Worm (Caenorhabditis elegans): Measurements from ENCODE around the gene ina-1.

The ina-1 gene

DNA sequence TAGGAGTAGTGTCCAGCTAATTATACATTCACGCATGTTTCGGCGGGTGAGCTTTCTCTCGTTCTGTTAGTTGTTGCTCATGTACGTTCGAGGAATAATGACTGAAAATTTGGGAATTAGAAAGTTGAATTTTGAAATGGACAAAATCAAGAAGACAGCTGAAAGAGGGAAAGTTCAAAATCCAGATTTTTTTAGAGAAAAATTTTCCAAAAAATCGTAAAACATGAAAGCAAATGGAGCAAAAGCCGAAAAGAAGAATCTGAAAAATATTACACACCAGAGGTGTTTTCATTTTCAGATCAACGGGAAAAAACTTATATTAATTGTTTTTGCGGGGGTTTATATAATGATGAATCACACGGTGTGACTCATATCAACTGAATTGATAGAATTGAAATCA, at the start of gene ina-1:
Gene ina-1 (minus strand): TSS at position 101 of the 400 bp plus-strand sequence.
- TF ChIP-seq flt-1 (GFP tag; IDR thresholded peaks at IDR 0.05) (no peak), ztf-29 (GFP tag; IDR thresholded peaks at IDR 0.05) (no peak), klf-2 (GFP tag; conservative IDR thresholded peaks at IDR 0.05) (no peak), med-1 (GFP tag; optimal IDR thresholded peaks at IDR 0.05; ENCODE audit: insufficient read depth) (no peak), T22C8.4 (GFP tag; IDR thresholded peaks at IDR 0.05) (no peak), tab-1 (GFP tag; IDR thresholded peaks at IDR 0.05) (no peak), ztf-23 (GFP tag; IDR thresholded peaks at IDR 0.05) (no peak), cog-1 (tag; optimal IDR thresholded peaks at IDR 0.05) (no peak), ref-1 (GFP tag; conservative IDR thresholded peaks at IDR 0.05) (no peak)

ce11 chrIII:9215367-9215766, 42.8 kb upstream of the ina-1 start, which contains the start of gene npr-29:
TSS of gene npr-29 (minus strand) at chrIII:9215467.
- TF ChIP-seq T22C8.4 (GFP tag; IDR thresholded peaks at IDR 0.05) (no peak), ztf-29 (GFP tag; IDR thresholded peaks at IDR 0.05) (no peak), tab-1 (GFP tag; IDR thresholded peaks at IDR 0.05) (no peak), ref-1 (GFP tag; conservative IDR thresholded peaks at IDR 0.05) (no peak), med-1 (GFP tag; optimal IDR thresholded peaks at IDR 0.05; ENCODE audit: insufficient read depth) (no peak), cog-1 (tag; optimal IDR thresholded peaks at IDR 0.05) (no peak), klf-2 (GFP tag; conservative IDR thresholded peaks at IDR 0.05) (no peak), flt-1 (GFP tag; IDR thresholded peaks at IDR 0.05) (no peak), ztf-23 (GFP tag; IDR thresholded peaks at IDR 0.05) (no peak)

ce11 chrIII:9206185-9206584, 33.6 kb upstream of the ina-1 start, which contains the start of gene ZC84.1:
TSS of gene ZC84.1 (minus strand) at chrIII:9206285.
- TF ChIP-seq ztf-23 (GFP tag; IDR thresholded peaks at IDR 0.05): no peak
- no peak for TF ChIP-seq T22C8.4 (GFP tag; IDR thresholded peaks at IDR 0.05)
- TF ChIP-seq cog-1 (tag; optimal IDR thresholded peaks at IDR 0.05): no peak
- TF ChIP-seq med-1 (GFP tag; optimal IDR thresholded peaks at IDR 0.05; ENCODE audit: insufficient read depth): no peak
- no peak for TF ChIP-seq ztf-29 (GFP tag; IDR thresholded peaks at IDR 0.05)
- no peak for TF ChIP-seq klf-2 (GFP tag; conservative IDR thresholded peaks at IDR 0.05)
- TF ChIP-seq flt-1 (GFP tag; IDR thresholded peaks at IDR 0.05): no peak
- no peak for TF ChIP-seq ref-1 (GFP tag; conservative IDR thresholded peaks at IDR 0.05)
- TF ChIP-seq tab-1 (GFP tag; IDR thresholded peaks at IDR 0.05): no peak

DNA sequence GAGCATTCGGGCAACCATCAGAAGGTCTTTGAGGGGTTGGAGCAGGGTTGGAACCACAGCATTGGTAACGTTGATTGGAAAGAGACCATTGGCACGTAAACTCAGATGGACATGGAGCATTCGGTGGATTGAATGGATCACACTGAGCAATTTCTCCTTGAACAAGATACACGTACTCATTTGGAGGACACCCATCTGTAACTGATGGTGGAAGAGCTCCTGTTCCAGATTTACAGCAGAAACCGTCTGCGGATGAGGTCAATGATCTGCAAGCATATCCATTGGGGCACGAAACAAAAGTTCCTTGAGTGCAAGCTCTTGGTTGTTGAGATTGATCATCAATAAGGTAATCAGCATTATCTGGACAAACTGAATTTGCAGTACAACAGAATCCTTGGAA, 29.4 kb upstream of the ina-1 start:
- no peak for TF ChIP-seq flt-1 (GFP tag; IDR thresholded peaks at IDR 0.05)
- no peak for TF ChIP-seq ztf-23 (GFP tag; IDR thresholded peaks at IDR 0.05)
- TF ChIP-seq ztf-29 (GFP tag; IDR thresholded peaks at IDR 0.05): no peak
- no peak for TF ChIP-seq cog-1 (tag; optimal IDR thresholded peaks at IDR 0.05)
- TF ChIP-seq klf-2 (GFP tag; conservative IDR thresholded peaks at IDR 0.05): no peak
- TF ChIP-seq med-1 (GFP tag; optimal IDR thresholded peaks at IDR 0.05; ENCODE audit: insufficient read depth): no peak
- TF ChIP-seq tab-1 (GFP tag; IDR thresholded peaks at IDR 0.05): no peak
- TF ChIP-seq T22C8.4 (GFP tag; IDR thresholded peaks at IDR 0.05): no peak
- TF ChIP-seq ref-1 (GFP tag; conservative IDR thresholded peaks at IDR 0.05): no peak

DNA sequence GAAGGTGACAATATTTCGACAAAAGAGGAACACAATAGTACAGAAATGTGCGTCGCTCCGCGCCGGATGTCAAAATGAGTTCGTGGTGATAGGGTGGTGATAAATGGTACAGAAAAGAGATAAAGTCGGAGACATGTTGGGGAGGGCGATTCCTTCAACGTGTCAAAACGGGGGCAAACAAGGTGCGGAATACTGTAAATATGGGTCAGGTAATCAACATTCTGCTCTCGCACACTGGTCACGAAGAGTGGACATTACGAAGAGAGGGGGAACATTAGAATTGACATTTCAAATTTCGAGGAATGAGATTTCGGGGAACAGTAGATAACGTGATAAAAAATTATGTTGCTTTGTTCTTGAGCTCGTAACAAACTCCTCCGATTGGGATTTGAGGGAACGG, 27.0 kb upstream of the ina-1 start, which contains the start of gene ZC84.6:
Gene ZC84.6 (minus strand): TSS at position 101 of the 400 bp plus-strand sequence.
- TF ChIP-seq flt-1 (GFP tag; IDR thresholded peaks at IDR 0.05) (no peak), ztf-23 (GFP tag; IDR thresholded peaks at IDR 0.05) (no peak), klf-2 (GFP tag; conservative IDR thresholded peaks at IDR 0.05) (no peak), cog-1 (tag; optimal IDR thresholded peaks at IDR 0.05) (no peak), T22C8.4 (GFP tag; IDR thresholded peaks at IDR 0.05) (no peak), ztf-29 (GFP tag; IDR thresholded peaks at IDR 0.05) (no peak), tab-1 (GFP tag; IDR thresholded peaks at IDR 0.05) (no peak), med-1 (GFP tag; optimal IDR thresholded peaks at IDR 0.05; ENCODE audit: insufficient read depth) (no peak), ref-1 (GFP tag; conservative IDR thresholded peaks at IDR 0.05) (no peak)

- no peak for TF ChIP-seq ref-1 (GFP tag; conservative IDR thresholded peaks at IDR 0.05)
- TF ChIP-seq cog-1 (tag; optimal IDR thresholded peaks at IDR 0.05): no peak
- TF ChIP-seq T22C8.4 (GFP tag; IDR thresholded peaks at IDR 0.05): no peak
- TF ChIP-seq tab-1 (GFP tag; IDR thresholded peaks at IDR 0.05): no peak
- TF ChIP-seq klf-2 (GFP tag; conservative IDR thresholded peaks at IDR 0.05): no peak
- no peak for TF ChIP-seq flt-1 (GFP tag; IDR thresholded peaks at IDR 0.05)
- TF ChIP-seq ztf-29 (GFP tag; IDR thresholded peaks at IDR 0.05): no peak
- TF ChIP-seq med-1 (GFP tag; optimal IDR thresholded peaks at IDR 0.05; ENCODE audit: insufficient read depth): no peak
- TF ChIP-seq ztf-23 (GFP tag; IDR thresholded peaks at IDR 0.05): no peak
Measured at ce11 chrIII:9191091-9191490, 18.5 kb upstream of the ina-1 start, which contains the start of gene cls-3. TSS of gene cls-3 (minus strand) at chrIII:9191109.

DNA sequence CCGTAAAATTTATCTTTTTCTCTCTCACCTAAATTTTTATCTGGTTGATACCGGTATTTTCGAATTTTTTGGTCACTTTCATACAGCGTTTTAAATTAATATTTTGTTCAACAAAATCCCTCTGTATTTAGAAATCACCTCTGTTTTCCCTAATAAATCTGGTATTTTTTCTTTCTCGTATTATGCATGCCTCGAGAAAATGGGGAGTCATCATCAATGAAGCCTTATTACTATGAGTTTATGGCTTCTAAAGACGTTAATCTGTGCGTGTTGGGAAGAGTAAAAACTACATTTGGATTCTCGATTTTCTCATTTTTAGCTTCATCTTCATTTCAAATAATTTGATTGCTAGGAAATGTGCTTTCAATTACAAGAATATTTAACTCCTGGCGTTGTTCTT, 13.1 kb upstream of the ina-1 start, which contains the start of gene ZC84.7:
Gene ZC84.7 (plus strand): TSS at position 301 of the 400 bp plus-strand sequence.
- TF ChIP-seq tab-1 (GFP tag; IDR thresholded peaks at IDR 0.05) (no peak), cog-1 (tag; optimal IDR thresholded peaks at IDR 0.05) (no peak)

DNA sequence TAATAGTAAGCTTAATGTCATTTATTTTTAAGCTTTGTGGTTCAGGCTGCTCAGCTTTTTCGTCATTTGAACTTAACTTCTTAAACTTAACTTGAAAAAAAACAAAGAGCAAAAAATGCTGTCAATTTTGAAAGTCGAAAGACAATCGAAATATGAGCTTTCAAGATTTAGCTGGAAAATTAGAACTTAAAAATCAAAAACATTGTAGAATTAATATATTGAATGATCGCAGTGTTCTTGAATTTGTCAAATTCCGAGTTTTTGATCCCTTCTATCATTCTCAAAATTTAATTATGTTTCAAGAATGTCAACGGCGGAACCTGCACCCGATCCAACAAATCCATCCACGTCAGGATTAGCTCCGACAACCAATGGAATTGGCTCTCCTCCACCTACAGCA, 8.6 kb upstream of the ina-1 start, which contains the start of gene tax-4:
Gene tax-4 (plus strand): TSS at position 301 of the 400 bp plus-strand sequence.
- no peak for TF ChIP-seq tab-1 (GFP tag; IDR thresholded peaks at IDR 0.05)
- TF ChIP-seq med-1 (GFP tag; optimal IDR thresholded peaks at IDR 0.05; ENCODE audit: insufficient read depth): no peak
- no peak for TF ChIP-seq ztf-23 (GFP tag; IDR thresholded peaks at IDR 0.05)
- no peak for TF ChIP-seq ztf-29 (GFP tag; IDR thresholded peaks at IDR 0.05)
- TF ChIP-seq klf-2 (GFP tag; conservative IDR thresholded peaks at IDR 0.05): no peak

- no peak for TF ChIP-seq ref-1 (GFP tag; conservative IDR thresholded peaks at IDR 0.05)
- no peak for TF ChIP-seq klf-2 (GFP tag; conservative IDR thresholded peaks at IDR 0.05)
- TF ChIP-seq med-1 (GFP tag; optimal IDR thresholded peaks at IDR 0.05; ENCODE audit: insufficient read depth): no peak
- no peak for TF ChIP-seq tab-1 (GFP tag; IDR thresholded peaks at IDR 0.05)
- TF ChIP-seq cog-1 (tag; optimal IDR thresholded peaks at IDR 0.05): no peak
Measured at ce11 chrIII:9177874-9178273, 5.3 kb upstream of the ina-1 start.

DNA sequence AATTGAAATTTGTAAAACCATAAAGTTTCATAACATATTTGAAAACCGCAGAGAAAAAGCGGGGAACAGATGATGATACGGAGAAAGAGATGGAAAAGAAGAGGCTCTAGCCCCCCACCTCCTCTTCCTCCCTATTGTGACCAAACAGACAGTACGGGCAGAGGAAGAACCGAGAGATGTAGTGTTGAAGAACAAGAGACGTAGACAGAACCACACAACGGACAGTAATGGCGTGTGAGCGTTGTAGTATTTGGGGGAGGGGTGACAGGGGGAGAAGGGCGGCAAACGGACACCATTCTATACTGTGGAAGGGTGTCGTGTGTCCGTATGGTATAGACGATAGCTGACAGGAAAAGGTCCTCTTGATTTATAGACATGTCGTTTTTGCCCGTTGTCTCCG, 3.4 kb upstream of the ina-1 start:
- TF ChIP-seq T22C8.4 (GFP tag; IDR thresholded peaks at IDR 0.05) (no peak), tab-1 (GFP tag; IDR thresholded peaks at IDR 0.05) (no peak), klf-2 (GFP tag; conservative IDR thresholded peaks at IDR 0.05) (no peak), cog-1 (tag; optimal IDR thresholded peaks at IDR 0.05) (no peak), ztf-29 (GFP tag; IDR thresholded peaks at IDR 0.05) (no peak), flt-1 (GFP tag; IDR thresholded peaks at IDR 0.05) (no peak), ref-1 (GFP tag; conservative IDR thresholded peaks at IDR 0.05) (no peak), med-1 (GFP tag; optimal IDR thresholded peaks at IDR 0.05; ENCODE audit: insufficient read depth) (no peak), ztf-23 (GFP tag; IDR thresholded peaks at IDR 0.05) (no peak)
